Worm (Caenorhabditis elegans): ENCODE data around the gene srx-64.

- TF ChIP-seq med-1 (GFP tag; optimal IDR thresholded peaks at IDR 0.05; ENCODE audit: insufficient read depth) (no peak), ref-1 (GFP tag; conservative IDR thresholded peaks at IDR 0.05) (no peak), klf-2 (GFP tag; conservative IDR thresholded peaks at IDR 0.05) (no peak), cog-1 (tag; optimal IDR thresholded peaks at IDR 0.05) (no peak), tab-1 (GFP tag; IDR thresholded peaks at IDR 0.05) (no peak), ztf-23 (GFP tag; IDR thresholded peaks at IDR 0.05) (no peak)
Measured at ce11 chrV:3970410-3970809, 41.2 kb downstream of the srx-64 start, which contains the start of gene cyp-34A9.
